Fruit fly (Drosophila melanogaster): ENCODE results near the gene Sulf1.

dm6 chr3R:16336327-16337052 lies 2.9 kb downstream of the Sulf1 start:
- TF ChIP-seq usp (GFP tag; optimal IDR thresholded peaks at IDR 0.05): no peak
- TF ChIP-seq CG8478 (optimal IDR thresholded peaks at IDR 0.05): no peak
- no peak for TF ChIP-seq psq (optimal IDR thresholded peaks at IDR 0.05)
- no peak for TF ChIP-seq pan (optimal IDR thresholded peaks at IDR 0.05)
- no peak for TF ChIP-seq EcR (GFP tag; optimal IDR thresholded peaks at IDR 0.05)

Data from whole organism.